Fruit fly (Drosophila melanogaster) whole organism, embryonic: ENCODE data around the gene Osi20.
A peak's percentile ranks its signal among the peaks of the same experiment; 100 is the strongest.

Experiments
- Atf3 ChIP-seq: fragments of 200-800 bp; sonication (Bioruptor generic); optimal IDR thresholded peaks from 3 replicates; lab custom pipeline; 2016; ENCODE audit warnings: missing biosample characterization, missing genetic modification characterization
- Atf6 ChIP-seq: fragments of 200-800 bp; sonication (Bioruptor generic); IDR thresholded peaks from 2 replicates; pipeline ENCODE4 v1.3.6; 2022; ENCODE audit warnings: missing biosample characterization, missing genetic modification characterization
- B-H2 ChIP-seq: fragments of 200-800 bp; sonication (Bioruptor generic); optimal IDR thresholded peaks from 2 replicates; lab custom pipeline; 2018; ENCODE audit warnings: missing biosample characterization, mild to moderate bottlenecking, missing genetic modification characterization
- CG10267 ChIP-seq: fragments of 200-800 bp; sonication (Bioruptor generic); optimal IDR thresholded peaks from 2 replicates; lab custom pipeline; 2018; ENCODE audit warnings: missing biosample characterization, mild to moderate bottlenecking, missing genetic modification characterization, moderate library complexity
- CG10462 ChIP-seq: fragments of 200-800 bp; sonication (Bioruptor generic); optimal IDR thresholded peaks from 2 replicates; lab custom pipeline; 2016; ENCODE audit warnings: missing biosample characterization, missing genetic modification characterization
- CG11696 ChIP-seq: fragments of 200-800 bp; sonication (Bioruptor generic); IDR thresholded peaks from 2 replicates; pipeline ENCODE4 v1.3.6; 2022; ENCODE audit warnings: missing biosample characterization, missing genetic modification characterization
- CG12071 ChIP-seq: fragments of 200-800 bp; sonication (Bioruptor generic); optimal IDR thresholded peaks from 3 replicates; lab custom pipeline; 2018; ENCODE audit warnings: missing biosample characterization, mild to moderate bottlenecking, missing genetic modification characterization
- CG12104 ChIP-seq: fragments of 200-800 bp; sonication (Bioruptor generic); optimal IDR thresholded peaks from 3 replicates; lab custom pipeline; 2016; ENCODE audit warnings: missing biosample characterization, missing genetic modification characterization
- CG12769 ChIP-seq: fragments of 200-800 bp; sonication (Bioruptor generic); optimal IDR thresholded peaks from 2 replicates; lab custom pipeline; 2019; ENCODE audit warnings: missing biosample characterization, mild to moderate bottlenecking, missing genetic modification characterization, moderate library complexity
- CG14965 ChIP-seq: fragments of 200-800 bp; sonication (Bioruptor generic); optimal IDR thresholded peaks from 2 replicates; lab custom pipeline; 2016; ENCODE audit warnings: missing biosample characterization, missing genetic modification characterization, borderline replicate concordance
- CG1602 ChIP-seq: fragments of 200-800 bp; sonication (Bioruptor generic); optimal IDR thresholded peaks from 3 replicates; lab custom pipeline; 2016; ENCODE audit warnings: missing biosample characterization, missing genetic modification characterization
- CG17568 ChIP-seq: fragments of 200-800 bp; sonication (Bioruptor generic); optimal IDR thresholded peaks from 2 replicates; lab custom pipeline; 2018; ENCODE audit warnings: missing biosample characterization, mild to moderate bottlenecking, missing genetic modification characterization, moderate library complexity
- CG3281 ChIP-seq: fragments of 200-800 bp; sonication (Bioruptor generic); optimal IDR thresholded peaks from 3 replicates; lab custom pipeline; 2017; ENCODE audit warnings: missing biosample characterization, mild to moderate bottlenecking, missing genetic modification characterization
- CG3726 ChIP-seq: fragments of 200-800 bp; sonication (Bioruptor generic); IDR thresholded peaks from 3 replicates; pipeline ENCODE4, ENCODE4 v1.3.6; 2022; ENCODE audit warnings: missing biosample characterization, missing genetic modification characterization
- CG3838 ChIP-seq: fragments of 200-800 bp; sonication (Bioruptor generic); optimal IDR thresholded peaks from 3 replicates; lab custom pipeline; 2016; ENCODE audit warnings: missing biosample characterization, missing genetic modification characterization
- CG4820 ChIP-seq: fragments of 200-800 bp; sonication (Bioruptor generic); optimal IDR thresholded peaks from 3 replicates; lab custom pipeline; 2016; ENCODE audit warnings: missing biosample characterization, missing genetic modification characterization
- CG7556 ChIP-seq: fragments of 200-800 bp; sonication (Bioruptor generic); optimal IDR thresholded peaks from 2 replicates; lab custom pipeline; 2017; ENCODE audit warnings: missing biosample characterization, mild to moderate bottlenecking, missing genetic modification characterization
- CG7786 ChIP-seq: fragments of 200-800 bp; sonication (Bioruptor generic); optimal IDR thresholded peaks from 2 replicates; lab custom pipeline; 2016; ENCODE audit warnings: missing biosample characterization, missing genetic modification characterization
- CG8388 ChIP-seq: fragments of 200-800 bp; sonication (Bioruptor generic); optimal IDR thresholded peaks from 2 replicates; lab custom pipeline; 2019; ENCODE audit warnings: missing biosample characterization, mild to moderate bottlenecking, missing genetic modification characterization, moderate library complexity
- CG9215 ChIP-seq: fragments of 200-800 bp; sonication (Bioruptor generic); IDR thresholded peaks from 2 replicates; pipeline ENCODE4 v1.3.6; 2022; ENCODE audit warnings: missing biosample characterization, missing genetic modification characterization
- Doc2 ChIP-seq: fragments of 200-800 bp; sonication (Bioruptor generic); IDR thresholded peaks from 2 replicates; pipeline ENCODE4 v1.3.6; 2022; ENCODE audit warnings: missing biosample characterization, missing genetic modification characterization
- E2f1 ChIP-seq: fragments of 200-800 bp; sonication (Bioruptor generic); IDR thresholded peaks from 2 replicates; pipeline ENCODE4 v1.3.6; 2022; ENCODE audit warnings: missing biosample characterization, missing genetic modification characterization
- Elba2 ChIP-seq: fragments of 200-800 bp; sonication (Bioruptor generic); optimal IDR thresholded peaks from 3 replicates; lab custom pipeline; 2016; ENCODE audit warnings: missing biosample characterization, missing genetic modification characterization
- Fer3 ChIP-seq: fragments of 200-800 bp; sonication (Bioruptor generic); optimal IDR thresholded peaks from 2 replicates; lab custom pipeline; 2018; ENCODE audit warnings: missing biosample characterization, mild to moderate bottlenecking, missing genetic modification characterization, moderate library complexity
- HLH3B ChIP-seq: fragments of 200-800 bp; sonication (Bioruptor generic); IDR thresholded peaks from 2 replicates; pipeline ENCODE4 v1.3.6; 2022; ENCODE audit warnings: missing biosample characterization, missing genetic modification characterization
- Hr78 ChIP-seq, 2 experiments: fragments of 200-800 bp in 1 of 2; fragments of >200 bp in 1 of 2; sonication (Bioruptor generic) in 1 of 2; optimal IDR thresholded peaks; 2 replicates each; lab custom pipeline; 2017 to 2019; ENCODE audit warnings: missing biosample characterization in 2 of 2, missing genetic modification characterization in 2 of 2, mild to moderate bottlenecking in 1 of 2, moderate library complexity in 1 of 2
- Max ChIP-seq: fragments of 200-800 bp; sonication (Bioruptor generic); optimal IDR thresholded peaks from 2 replicates; lab custom pipeline; 2016; ENCODE audit warnings: missing biosample characterization, mild to moderate bottlenecking, missing genetic modification characterization
- Med ChIP-seq: fragments of 200-800 bp; sonication (Bioruptor generic); peaks from one replicate; lab custom pipeline; 2016; ENCODE audit warnings: missing biosample characterization, missing genetic modification characterization, mild to moderate bottlenecking, inconsistent platforms, moderate library complexity
- Nf-YB ChIP-seq: fragments of 200-800 bp; sonication (Bioruptor generic); optimal IDR thresholded peaks from 3 replicates; lab custom pipeline; 2019; ENCODE audit warnings: missing biosample characterization, mild to moderate bottlenecking, missing genetic modification characterization, moderate library complexity
- Ravus ChIP-seq: fragments of 200-800 bp; sonication (Bioruptor generic); IDR thresholded peaks from 2 replicates; pipeline ENCODE4 v1.3.6; 2022; ENCODE audit warnings: missing biosample characterization, missing genetic modification characterization
- Ssrp ChIP-seq: fragments of 200-800 bp; sonication (Bioruptor generic); optimal IDR thresholded peaks from 2 replicates; lab custom pipeline; 2018; ENCODE audit warnings: missing biosample characterization, mild to moderate bottlenecking, missing genetic modification characterization, moderate library complexity
- bcd ChIP-seq: fragments of 200-800 bp; sonication (Bioruptor generic); optimal IDR thresholded peaks from 2 replicates; lab custom pipeline; 2017; ENCODE audit warnings: missing biosample characterization, mild to moderate bottlenecking, missing genetic modification characterization
- chinmo ChIP-seq: fragments of 200-800 bp; sonication (Bioruptor generic); IDR thresholded peaks from 4 replicates; pipeline ENCODE4 v1.3.6; 2022; ENCODE audit warnings: missing biosample characterization, missing genetic modification characterization; ENCODE audit not compliant: partially characterized antibody
- da ChIP-seq: fragments of 200-800 bp; sonication (Bioruptor generic); optimal IDR thresholded peaks from 2 replicates; lab custom pipeline; 2016; ENCODE audit warnings: missing biosample characterization, missing genetic modification characterization
- dmrt99B ChIP-seq: fragments of 200-800 bp; sonication (Bioruptor generic); optimal IDR thresholded peaks from 2 replicates; lab custom pipeline; 2018; ENCODE audit warnings: missing biosample characterization, mild to moderate bottlenecking, missing genetic modification characterization, moderate library complexity
- ind ChIP-seq: fragments of 200-800 bp; sonication (Bioruptor generic); optimal IDR thresholded peaks from 3 replicates; lab custom pipeline; 2016; ENCODE audit warnings: missing biosample characterization, missing genetic modification characterization
- jumu ChIP-seq: fragments of 200-800 bp; sonication (Bioruptor generic); optimal IDR thresholded peaks from 3 replicates; lab custom pipeline; 2016; ENCODE audit warnings: missing biosample characterization, missing genetic modification characterization
- ken ChIP-seq: fragments of 200-800 bp; sonication (Bioruptor generic); IDR thresholded peaks from 3 replicates; pipeline ENCODE4 v1.3.6; 2022; ENCODE audit warnings: missing biosample characterization, missing genetic modification characterization
- maf-S ChIP-seq: fragments of 200-800 bp; sonication (Bioruptor generic); optimal IDR thresholded peaks from 2 replicates; lab custom pipeline; 2016; ENCODE audit warnings: missing biosample characterization, missing genetic modification characterization
- nerfin-1 ChIP-seq: fragments of 200-800 bp; sonication (Bioruptor generic); optimal IDR thresholded peaks from 3 replicates; lab custom pipeline; 2019; ENCODE audit warnings: missing biosample characterization, mild to moderate bottlenecking, missing genetic modification characterization, moderate library complexity
- org-1 ChIP-seq: fragments of 200-800 bp; sonication (Bioruptor generic); optimal IDR thresholded peaks from 2 replicates; lab custom pipeline; 2017; ENCODE audit warnings: missing biosample characterization, missing genetic modification characterization
- phol ChIP-seq: fragments of 200-800 bp; sonication (Bioruptor generic); optimal IDR thresholded peaks from 3 replicates; lab custom pipeline; 2018; ENCODE audit warnings: missing biosample characterization, mild to moderate bottlenecking, missing genetic modification characterization, moderate library complexity
- pros ChIP-seq: fragments of 200-800 bp; sonication (Bioruptor generic); optimal IDR thresholded peaks from 3 replicates; lab custom pipeline; 2019; ENCODE audit warnings: missing biosample characterization, mild to moderate bottlenecking, missing genetic modification characterization, moderate library complexity
- sc ChIP-seq, 3 experiments: fragments of >200 bp in 2 of 3; fragments of 200-800 bp in 1 of 3; sonication (Bioruptor generic) in 1 of 3; optimal IDR thresholded peaks; 2 replicates in 2 of 3; 3 replicates in 1 of 3; lab custom pipeline; 2017; ENCODE audit warnings: mild to moderate bottlenecking in 1 of 3, missing biosample characterization in 1 of 3, missing genetic modification characterization in 1 of 3, missing genetic modification reagents in 1 of 3
- sens ChIP-seq: fragments of 200-800 bp; sonication (Bioruptor generic); peaks from one replicate; lab custom pipeline; 2016; ENCODE audit warnings: missing biosample characterization, missing genetic modification characterization
- sim ChIP-seq: fragments of 200-800 bp; sonication (Bioruptor generic); IDR thresholded peaks from 2 replicates; pipeline ENCODE4 v1.3.6; 2022; ENCODE audit warnings: missing biosample characterization, missing genetic modification characterization
- wor ChIP-seq: fragments of 200-800 bp; sonication (Bioruptor generic); IDR thresholded peaks from 2 replicates; pipeline ENCODE4 v1.3.6; 2022; ENCODE audit warnings: missing biosample characterization, missing genetic modification characterization
- zen2 ChIP-seq: fragments of 200-800 bp; sonication (Bioruptor generic); IDR thresholded peaks from 3 replicates; pipeline ENCODE4 v1.3.6; 2022; ENCODE audit warnings: missing biosample characterization, missing genetic modification characterization; ENCODE audit not compliant: partially characterized antibody
- zf30C ChIP-seq: fragments of 200-800 bp; sonication (Bioruptor generic); optimal IDR thresholded peaks from 3 replicates; lab custom pipeline; 2018; ENCODE audit warnings: missing biosample characterization, mild to moderate bottlenecking, missing genetic modification characterization

Gene Osi20

dm6 chr3R:6352893-6353623 is 13.2 kb downstream of the Osi20 start (continued):
- TF ChIP-seq chinmo (peak; percentile 76; the same call in 1 of the 4 replicates), CG4820 (GFP tag; lab: Kevin White, UChicago) (peak; percentile 45), ind (GFP tag; lab: Kevin White, UChicago) (peak; percentile 2), Atf3 (GFP tag; lab: Kevin White, UChicago) (no peak), Hr78 (GFP tag; optimal IDR thresholded peaks at IDR 0.05; lab: Kevin White, UChicago) (peak in 1 of 2 experiments; percentile 29), bcd (GFP tag; lab: Kevin White, UChicago) (peak; percentile 39), CG10462 (GFP tag; lab: Kevin White, UChicago) (no peak), Med (peak; percentile 54), pros (GFP tag; lab: Kevin White, UChicago) (peak; percentile 45), CG9215 (no peak), CG10267 (tag; lab: Kevin White, UChicago) (peak; percentile 21), Elba2 (no peak), CG12071 (GFP tag; lab: Kevin White, UChicago) (peak; percentile 8), org-1 (GFP tag; lab: Kevin White, UChicago) (peak; percentile 54), ken (GFP tag; lab: Robert Waterston, UW) (no peak), CG3281 (GFP tag; lab: Kevin White, UChicago) (peak; percentile 28), Nf-YB (GFP tag; lab: Kevin White, UChicago) (peak; percentile 10), wor (GFP tag; lab: Robert Waterston, UW) (no peak), Fer3 (tag; lab: Kevin White, UChicago) (peak; percentile 4), sc (optimal IDR thresholded peaks at IDR 0.05; lab: Kevin White, UChicago) (no peak), sc (GFP tag; optimal IDR thresholded peaks at IDR 0.05; lab: Kevin White, UChicago) (peak; percentile 9), sens (peak; percentile 82), E2f1 (GFP tag; lab: Robert Waterston, UW) (no peak), CG17568 (GFP tag; lab: Kevin White, UChicago) (peak; percentile 7), sim (GFP tag; lab: Robert Waterston, UW) (no peak), phol (tag; lab: Kevin White, UChicago) (peak; percentile 65), B-H2 (GFP tag; lab: Kevin White, UChicago) (no peak), da (no peak), CG7786 (GFP tag; lab: Kevin White, UChicago) (no peak), CG11696 (GFP tag; lab: Robert Waterston, UW) (peak; percentile 68), CG12104 (GFP tag; lab: Kevin White, UChicago) (peak; percentile 13), CG3726 (GFP tag; lab: Robert Waterston, UW) (no peak), zf30C (GFP tag; lab: Kevin White, UChicago) (no peak), CG7556 (GFP tag; lab: Kevin White, UChicago) (peak; percentile 21), zen2 (no peak), jumu (GFP tag; lab: Kevin White, UChicago) (peak; percentile 4), CG8388 (GFP tag; lab: Kevin White, UChicago) (peak; percentile 5), CG1602 (GFP tag; lab: Kevin White, UChicago) (peak; percentile 15), CG3838 (GFP tag; lab: Kevin White, UChicago) (no peak), nerfin-1 (peak; percentile 35), Max (GFP tag; lab: Kevin White, UChicago) (no peak), maf-S (GFP tag; lab: Kevin White, UChicago) (no peak), CG12769 (no peak), dmrt99B (tag; lab: Kevin White, UChicago) (peak; percentile 70), Atf6 (no peak), Ravus (no peak), Doc2 (GFP tag; lab: Robert Waterston, UW) (no peak), CG14965 (GFP tag; lab: Kevin White, UChicago) (no peak), Ssrp (tag; lab: Kevin White, UChicago) (peak; percentile 33), HLH3B (GFP tag; lab: Robert Waterston, UW) (no peak)
